Fruit fly (Drosophila melanogaster) whole organism, embryonic: Measurements from ENCODE around the gene Nt5b.
A peak's percentile ranks its signal among the peaks of the same experiment; 100 is the strongest.

Experiments
- Atf6 ChIP-seq: fragments of 200-800 bp; sonication (Bioruptor generic); IDR thresholded peaks from 2 replicates; pipeline ENCODE4 v1.3.6; 2022; ENCODE audit warnings: missing biosample characterization, missing genetic modification characterization
- Bgb ChIP-seq: fragments of 200-800 bp; sonication (Bioruptor generic); IDR thresholded peaks from 2 replicates; pipeline ENCODE4 v1.3.6; 2022; ENCODE audit warnings: missing biosample characterization, missing genetic modification characterization; ENCODE audit not compliant: partially characterized antibody
- CG11456 ChIP-seq: fragments of 200-800 bp; sonication (Bioruptor generic); IDR thresholded peaks from 3 replicates; pipeline ENCODE4 v1.3.6; 2022; ENCODE audit warnings: missing biosample characterization, missing genetic modification characterization
- CG12219 ChIP-seq: fragments of 200-800 bp; sonication (Bioruptor generic); optimal IDR thresholded peaks from 3 replicates; lab custom pipeline; 2018; ENCODE audit warnings: missing biosample characterization, mild to moderate bottlenecking, missing genetic modification characterization
- CG12391 ChIP-seq: fragments of 200-800 bp; sonication (Bioruptor generic); optimal IDR thresholded peaks from 3 replicates; lab custom pipeline; 2018; ENCODE audit warnings: missing biosample characterization, mild to moderate bottlenecking, missing genetic modification characterization, moderate library complexity
- CG1832 ChIP-seq: fragments of 200-800 bp; sonication (Bioruptor generic); optimal IDR thresholded peaks from 2 replicates; lab custom pipeline; 2017; ENCODE audit warnings: missing biosample characterization, mild to moderate bottlenecking, missing genetic modification characterization, inconsistent platforms
- CG2678 ChIP-seq: fragments of 200-800 bp; sonication (Bioruptor generic); optimal IDR thresholded peaks from 3 replicates; lab custom pipeline; 2019; ENCODE audit warnings: missing biosample characterization, mild to moderate bottlenecking, missing genetic modification characterization, moderate library complexity
- CG30431 ChIP-seq: fragments of 200-800 bp; sonication (Bioruptor generic); optimal IDR thresholded peaks from 2 replicates; lab custom pipeline; 2017; ENCODE audit warnings: missing biosample characterization, missing genetic modification characterization
- CG31441 ChIP-seq: fragments of 200-800 bp; sonication (Bioruptor generic); IDR thresholded peaks from 2 replicates; pipeline ENCODE4 v1.3.6; 2022; ENCODE audit warnings: missing biosample characterization, missing genetic modification characterization
- CG3163 ChIP-seq: fragments of 200-800 bp; sonication (Bioruptor generic); optimal IDR thresholded peaks from 3 replicates; lab custom pipeline; 2016; ENCODE audit warnings: missing biosample characterization, missing genetic modification characterization
- CG33557 ChIP-seq: fragments of 200-800 bp; sonication (Bioruptor generic); optimal IDR thresholded peaks from 2 replicates; lab custom pipeline; 2019; ENCODE audit warnings: missing biosample characterization, mild to moderate bottlenecking, missing genetic modification characterization, moderate library complexity
- CG3407 ChIP-seq: fragments of 200-800 bp; sonication (Bioruptor generic); optimal IDR thresholded peaks from 2 replicates; lab custom pipeline; 2018; ENCODE audit warnings: missing biosample characterization, mild to moderate bottlenecking, missing genetic modification characterization
- CG3995 ChIP-seq: fragments of 200-800 bp; sonication (Bioruptor generic); optimal IDR thresholded peaks from 3 replicates; lab custom pipeline; 2016; ENCODE audit warnings: missing biosample characterization, missing genetic modification characterization
- CG4328 ChIP-seq: fragments of 200-800 bp; sonication (Bioruptor generic); optimal IDR thresholded peaks from 3 replicates; lab custom pipeline; 2017; ENCODE audit warnings: missing biosample characterization, missing genetic modification reagents, missing genetic modification characterization
- CG4360 ChIP-seq: fragments of 200-800 bp; sonication (Bioruptor generic); IDR thresholded peaks from 2 replicates; pipeline ENCODE4 v1.3.6; 2022; ENCODE audit warnings: missing biosample characterization, missing genetic modification characterization
- CG43689 ChIP-seq: fragments of 200-800 bp; sonication (Bioruptor generic); IDR thresholded peaks from 2 replicates; pipeline ENCODE4 v1.3.6; 2022; ENCODE audit warnings: missing biosample characterization, missing genetic modification characterization
- CG6791 ChIP-seq: fragments of 200-800 bp; sonication (Bioruptor generic); IDR thresholded peaks from 3 replicates; pipeline ENCODE4 v1.3.6; 2022; ENCODE audit warnings: missing biosample characterization, missing genetic modification characterization; ENCODE audit not compliant: partially characterized antibody
- CG7786 ChIP-seq: fragments of 200-800 bp; sonication (Bioruptor generic); optimal IDR thresholded peaks from 2 replicates; lab custom pipeline; 2016; ENCODE audit warnings: missing biosample characterization, missing genetic modification characterization
- CG7928 ChIP-seq: fragments of 200-800 bp; sonication (Bioruptor generic); optimal IDR thresholded peaks from 2 replicates; lab custom pipeline; 2017; ENCODE audit warnings: missing biosample characterization, mild to moderate bottlenecking, missing genetic modification characterization
- CG9932 ChIP-seq: fragments of 200-800 bp; sonication (Bioruptor generic); IDR thresholded peaks from 2 replicates; pipeline ENCODE4 v1.3.6; 2022; ENCODE audit warnings: missing biosample characterization, missing genetic modification characterization
- Dbx ChIP-seq: fragments of 200-800 bp; sonication (Bioruptor generic); IDR thresholded peaks from 3 replicates; pipeline ENCODE4 v1.3.6; 2022; ENCODE audit warnings: missing biosample characterization, missing genetic modification characterization
- Drgx ChIP-seq: fragments of 200-800 bp; sonication (Bioruptor generic); IDR thresholded peaks from 2 replicates; pipeline ENCODE4 v1.3.6; 2022; ENCODE audit warnings: missing biosample characterization, missing genetic modification characterization
- ERR ChIP-seq: fragments of 200-800 bp; sonication (Bioruptor generic); optimal IDR thresholded peaks from 2 replicates; lab custom pipeline; 2016; ENCODE audit warnings: missing biosample characterization, missing genetic modification characterization
- Max ChIP-seq: fragments of 200-800 bp; sonication (Bioruptor generic); optimal IDR thresholded peaks from 2 replicates; lab custom pipeline; 2016; ENCODE audit warnings: missing biosample characterization, mild to moderate bottlenecking, missing genetic modification characterization
- Mes4 ChIP-seq: fragments of 200-800 bp; sonication (Bioruptor generic); optimal IDR thresholded peaks from 2 replicates; lab custom pipeline; 2016; ENCODE audit warnings: missing biosample characterization, missing genetic modification characterization
- NFAT ChIP-seq: fragments of 200-800 bp; sonication (Bioruptor generic); IDR thresholded peaks from 2 replicates; pipeline ENCODE4 v1.3.6; 2022; ENCODE audit warnings: missing biosample characterization, missing genetic modification characterization
- Nf-YC ChIP-seq: fragments of 200-800 bp; optimal IDR thresholded peaks from 3 replicates; lab custom pipeline; 2019; ENCODE audit warnings: missing biosample characterization, mild to moderate bottlenecking, missing genetic modification characterization, moderate library complexity
- Oli ChIP-seq: fragments of 200-800 bp; sonication (Bioruptor generic); optimal IDR thresholded peaks from 2 replicates; lab custom pipeline; 2018; ENCODE audit warnings: missing biosample characterization, mild to moderate bottlenecking, missing genetic modification characterization, moderate library complexity
- Pdp1 ChIP-seq, 2 experiments: fragments of 200-800 bp; sonication (Bioruptor generic); optimal IDR thresholded peaks; 3 replicates each; lab custom pipeline; 2016; ENCODE audit warnings: missing biosample characterization in 2 of 2, missing genetic modification characterization in 2 of 2, mild to moderate bottlenecking in 1 of 2, moderate library complexity in 1 of 2
- Six4 ChIP-seq: fragments of 200-800 bp; sonication (Bioruptor generic); optimal IDR thresholded peaks from 2 replicates; lab custom pipeline; 2016; ENCODE audit warnings: missing biosample characterization, missing genetic modification characterization
- Xrp1 ChIP-seq: fragments of 200-800 bp; sonication (Bioruptor generic); IDR thresholded peaks from 2 replicates; pipeline ENCODE4 v1.3.6; 2022; ENCODE audit warnings: missing biosample characterization, missing genetic modification characterization
- ato ChIP-seq: fragments of 200-800 bp; sonication (Bioruptor generic); IDR thresholded peaks from 2 replicates; pipeline ENCODE4 v1.3.6; 2022; ENCODE audit warnings: missing biosample characterization, missing genetic modification characterization; ENCODE audit not compliant: partially characterized antibody
- az2 ChIP-seq: fragments of 200-800 bp; sonication (Bioruptor generic); optimal IDR thresholded peaks from 3 replicates; lab custom pipeline; 2016; ENCODE audit warnings: missing biosample characterization, missing genetic modification characterization
- bbx ChIP-seq: fragments of 200-800 bp; sonication (Bioruptor generic); IDR thresholded peaks from 2 replicates; pipeline ENCODE4 v1.3.6; 2022; ENCODE audit warnings: missing biosample characterization, missing genetic modification characterization; ENCODE audit not compliant: partially characterized antibody
- cato ChIP-seq: fragments of 200-800 bp; sonication (Bioruptor generic); optimal IDR thresholded peaks from 2 replicates; lab custom pipeline; 2016; ENCODE audit warnings: missing biosample characterization, missing genetic modification characterization, borderline replicate concordance
- chn ChIP-seq: fragments of 200-800 bp; sonication (Bioruptor generic); optimal IDR thresholded peaks from 2 replicates; lab custom pipeline; 2016; ENCODE audit warnings: missing biosample characterization, missing genetic modification characterization
- eyg ChIP-seq: fragments of 200-800 bp; sonication (Bioruptor generic); optimal IDR thresholded peaks from 3 replicates; lab custom pipeline; 2016; ENCODE audit warnings: missing biosample characterization, missing genetic modification characterization
- lmd ChIP-seq: fragments of 200-800 bp; sonication (Bioruptor generic); IDR thresholded peaks from 2 replicates; pipeline ENCODE4 v1.3.6; 2022; ENCODE audit warnings: missing biosample characterization, missing genetic modification characterization
- lola ChIP-seq, 3 experiments: fragments of >200 bp in 2 of 3; fragments of 200-800 bp in 1 of 3; sonication (Bioruptor generic) in 1 of 3; optimal IDR thresholded peaks; 2 replicates each; lab custom pipeline; 2017 to 2019; ENCODE audit warnings: missing biosample characterization in 3 of 3, missing genetic modification characterization in 3 of 3, mild to moderate bottlenecking in 1 of 3, moderate library complexity in 1 of 3
- maf-S ChIP-seq: fragments of 200-800 bp; sonication (Bioruptor generic); optimal IDR thresholded peaks from 2 replicates; lab custom pipeline; 2016; ENCODE audit warnings: missing biosample characterization, missing genetic modification characterization
- mirr ChIP-seq: fragments of 200-800 bp; sonication (Bioruptor generic); optimal IDR thresholded peaks from 3 replicates; lab custom pipeline; 2018; ENCODE audit warnings: missing biosample characterization, mild to moderate bottlenecking, missing genetic modification characterization
- otp ChIP-seq: fragments of 200-800 bp; sonication (Bioruptor generic); IDR thresholded peaks from 3 replicates; pipeline ENCODE4, ENCODE4 v1.3.6; 2022; ENCODE audit warnings: missing biosample characterization, missing genetic modification characterization
- phol ChIP-seq: fragments of 200-800 bp; sonication (Bioruptor generic); optimal IDR thresholded peaks from 3 replicates; lab custom pipeline; 2018; ENCODE audit warnings: missing biosample characterization, mild to moderate bottlenecking, missing genetic modification characterization, moderate library complexity
- sqz ChIP-seq: fragments of 200-800 bp; sonication (Bioruptor generic); optimal IDR thresholded peaks from 3 replicates; lab custom pipeline; 2018; ENCODE audit warnings: missing biosample characterization, mild to moderate bottlenecking, missing genetic modification characterization
- vvl ChIP-seq: fragments of 200-800 bp; sonication (Bioruptor generic); IDR thresholded peaks from 2 replicates; pipeline ENCODE4 v1.3.6; 2022; ENCODE audit warnings: missing biosample characterization, missing genetic modification characterization
- zen ChIP-seq: fragments of 200-800 bp; sonication (Bioruptor generic); optimal IDR thresholded peaks from 3 replicates; lab custom pipeline; 2018; ENCODE audit warnings: missing biosample characterization, mild to moderate bottlenecking, missing genetic modification characterization, moderate library complexity
- zfh1 ChIP-seq: fragments of 200-800 bp; sonication (Bioruptor generic); IDR thresholded peaks from 3 replicates; pipeline ENCODE4 v1.3.6; 2022; ENCODE audit warnings: missing biosample characterization, missing genetic modification characterization

Nt5b gene

dm6 chrX:18374421-18374935, 35.5 kb downstream of the Nt5b start (continued):
- peak; percentile 94 for TF ChIP-seq CG4360 (GFP tag; lab: Robert Waterston, UW)
- peak; percentile 73 for TF ChIP-seq CG1832 (GFP tag; lab: Kevin White, UChicago)
- no peak for TF ChIP-seq sqz
- no peak for TF ChIP-seq Max (GFP tag; lab: Kevin White, UChicago)
- peak; percentile 36 for TF ChIP-seq mirr (GFP tag; lab: Kevin White, UChicago)
- no peak for TF ChIP-seq ato
- TF ChIP-seq lola (GFP tag; optimal IDR thresholded peaks at IDR 0.05; lab: Kevin White, UChicago): no peak
- no peak for TF ChIP-seq maf-S (GFP tag; lab: Kevin White, UChicago)
- TF ChIP-seq Pdp1 (GFP tag; optimal IDR thresholded peaks at IDR 0.05; lab: Kevin White, UChicago): peak in 1 of 2 experiments; percentile 26
- peak; percentile 37; the same call in 1 of the 2 replicates for TF ChIP-seq vvl (GFP tag; lab: Robert Waterston, UW)
- TF ChIP-seq CG3163 (GFP tag; lab: Kevin White, UChicago): no peak
- TF ChIP-seq, all 482 proteins: peak for 17

DNA sequence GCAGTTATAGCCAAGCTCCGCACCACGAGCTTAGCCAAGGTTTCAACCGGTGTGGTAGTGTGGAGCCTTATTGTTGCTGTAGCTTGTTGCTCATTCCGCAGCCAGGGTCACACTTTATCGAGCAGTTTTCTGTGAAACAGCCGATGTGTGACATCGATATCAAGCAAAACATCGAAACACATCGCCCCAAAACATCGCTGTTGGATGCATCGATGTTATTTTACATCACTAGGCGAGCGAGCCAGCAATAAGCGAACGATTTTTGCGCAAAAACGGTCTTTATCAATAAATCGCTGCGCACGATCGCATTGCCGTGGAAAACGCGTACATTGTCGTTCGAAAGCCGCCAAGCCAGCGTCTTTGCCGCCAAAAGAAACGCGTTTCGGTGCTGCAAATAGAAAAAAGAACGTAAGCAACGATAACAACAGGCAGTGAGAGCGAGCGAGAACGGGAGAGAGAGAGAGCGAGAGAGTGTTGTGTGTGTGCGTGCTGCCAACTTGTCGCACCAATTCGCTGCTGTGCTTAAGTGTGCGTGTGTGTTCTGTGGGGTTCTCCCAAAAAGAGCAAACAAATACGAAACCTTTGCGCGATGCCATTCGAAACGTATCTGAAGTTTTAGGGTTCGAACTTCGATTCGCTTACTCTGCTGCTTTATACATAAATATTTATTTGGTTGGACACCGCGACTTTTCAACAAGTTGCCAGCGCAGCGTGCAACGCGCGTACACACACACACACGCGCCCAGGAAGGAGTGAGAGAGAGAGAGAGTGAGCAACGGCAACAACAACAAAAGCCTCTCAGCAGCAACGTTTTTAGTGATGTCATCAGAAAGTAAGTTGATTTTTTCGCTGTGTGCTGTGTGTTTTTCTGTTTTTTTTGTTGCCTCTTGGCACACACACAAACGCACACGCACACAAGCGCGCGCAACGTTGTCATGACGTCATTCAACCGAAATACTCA, 38.9 kb downstream of the Nt5b start:
- TF ChIP-seq CG3995 (GFP tag; lab: Kevin White, UChicago): peak; percentile 99
- no peak for TF ChIP-seq CG43689
- no peak for TF ChIP-seq CG33557 (GFP tag; lab: Kevin White, UChicago)
- TF ChIP-seq Six4 (GFP tag; lab: Kevin White, UChicago): no peak
- no peak for TF ChIP-seq CG30431
- TF ChIP-seq Dbx: peak; percentile 63; the same call in 2 of the 3 replicates
- TF ChIP-seq CG6791 (GFP tag; lab: Robert Waterston, UW): peak; percentile 98
- peak; percentile 78 for TF ChIP-seq CG9932 (GFP tag; lab: Robert Waterston, UW)
- TF ChIP-seq Atf6: peak; percentile 25; the same call in 1 of the 2 replicates
- TF ChIP-seq CG12219 (GFP tag; lab: Kevin White, UChicago): no peak
- TF ChIP-seq lmd (GFP tag; lab: Robert Waterston, UW): no peak; the same call in 1 of the 2 replicates
- TF ChIP-seq Oli (tag; lab: Kevin White, UChicago): no peak
- no peak for TF ChIP-seq zen (tag; lab: Kevin White, UChicago)
- TF ChIP-seq CG2678 (tag; lab: Kevin White, UChicago): no peak
- TF ChIP-seq CG3407 (GFP tag; lab: Kevin White, UChicago): no peak
- TF ChIP-seq eyg (GFP tag; lab: Kevin White, UChicago): no peak
- peak; percentile 89 for TF ChIP-seq Drgx (GFP tag; lab: Robert Waterston, UW)
- TF ChIP-seq otp (GFP tag; lab: Robert Waterston, UW): no peak
- TF ChIP-seq CG4328 (GFP tag; lab: Kevin White, UChicago): no peak
- no peak for TF ChIP-seq zfh1 (GFP tag; lab: Robert Waterston, UW)
- TF ChIP-seq ERR (GFP tag; lab: Kevin White, UChicago): no peak
- TF ChIP-seq phol: peak; percentile 54
- peak; percentile 4 for TF ChIP-seq Nf-YC
- TF ChIP-seq Xrp1: no peak
- no peak for TF ChIP-seq az2
- no peak for TF ChIP-seq Mes4 (GFP tag; lab: Kevin White, UChicago)
- TF ChIP-seq CG12391 (tag; lab: Kevin White, UChicago): peak; percentile 25
- peak; percentile 99 for TF ChIP-seq bbx (GFP tag; lab: Robert Waterston, UW)
- peak; percentile 99 for TF ChIP-seq Bgb
- peak; percentile 18 for TF ChIP-seq chn (GFP tag; lab: Kevin White, UChicago)
- peak; percentile 72; the same call in 2 of the 3 replicates for TF ChIP-seq CG11456 (GFP tag; lab: Robert Waterston, UW)
- peak; percentile 60 for TF ChIP-seq CG31441 (GFP tag; lab: Robert Waterston, UW)
- TF ChIP-seq CG7928 (GFP tag; lab: Kevin White, UChicago): peak; percentile 65
- TF ChIP-seq cato (GFP tag; lab: Kevin White, UChicago): no peak
- peak; percentile 56 for TF ChIP-seq NFAT (GFP tag; lab: Robert Waterston, UW)
- peak; percentile 50 for TF ChIP-seq CG7786
